Worm (Caenorhabditis elegans): ENCODE results near the gene sup-35.

sup-35 gene

DNA sequence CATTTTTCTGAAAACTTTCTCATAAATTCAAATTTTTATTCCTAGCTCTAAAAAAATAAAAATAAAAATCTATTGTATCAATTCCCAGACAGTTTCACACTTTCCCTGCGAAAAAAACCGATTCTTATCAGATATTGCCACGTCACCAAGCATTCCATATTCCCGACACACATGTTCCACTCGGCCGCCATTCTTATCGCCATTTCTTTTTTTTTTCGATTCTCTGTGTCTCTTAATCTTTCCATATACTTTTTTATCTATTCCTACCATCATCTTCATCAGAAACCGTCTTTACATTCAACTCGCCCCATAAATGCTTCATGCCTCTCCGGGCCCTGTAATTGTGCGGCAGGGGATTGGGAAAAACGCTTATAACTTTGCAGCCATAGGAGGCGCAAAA, 31.6 kb downstream of the sup-35 start:
- TF ChIP-seq crh-2 (tag; optimal IDR thresholded peaks at IDR 0.05) (peak; percentile 94), fos-1 (tag; optimal IDR thresholded peaks at IDR 0.05) (peak; percentile 82), Y55F3AM.14 (GFP tag; optimal IDR thresholded peaks at IDR 0.05) (no peak), F13H6.1 (tag; optimal IDR thresholded peaks at IDR 0.05) (peak; percentile 2), blmp-1 (tag; optimal IDR thresholded peaks at IDR 0.05; ENCODE audit: insufficient read depth) (peak; percentile 27), ZK546.5 (tag; optimal IDR thresholded peaks at IDR 0.05) (no peak)

- TF ChIP-seq mbf-1 (tag; optimal IDR thresholded peaks at IDR 0.05) (no peak), fos-1 (tag; optimal IDR thresholded peaks at IDR 0.05) (peak; percentile 31)
Measured at ce11 chrIII:11083993-11084392, 35.0 kb downstream of the sup-35 start.

DNA sequence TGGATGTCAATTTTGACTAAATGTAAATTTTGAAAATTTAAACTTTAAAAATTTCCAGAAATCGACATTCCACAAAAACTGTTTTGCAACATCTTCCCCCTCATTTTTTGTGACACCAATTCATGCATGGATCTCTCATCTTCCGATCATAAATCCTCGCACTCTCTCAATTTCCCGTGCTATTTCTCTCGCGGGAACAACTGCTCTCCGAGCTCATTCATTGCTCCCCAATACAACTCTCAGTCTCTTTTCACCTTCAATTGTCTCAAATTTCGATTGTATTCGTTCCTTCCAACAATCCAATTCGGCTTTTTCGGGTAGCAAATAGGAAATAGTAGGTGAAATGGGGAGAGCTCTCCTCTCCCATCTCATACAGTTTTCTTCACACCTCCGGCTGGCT, 36.4 kb downstream of the sup-35 start:
- no peak for TF ChIP-seq gmeb-1 (tag; optimal IDR thresholded peaks at IDR 0.05)
- TF ChIP-seq F13H6.1 (tag; optimal IDR thresholded peaks at IDR 0.05): no peak
- TF ChIP-seq zag-1 (tag; optimal IDR thresholded peaks at IDR 0.05): no peak
- no peak for TF ChIP-seq ZK546.5 (tag; optimal IDR thresholded peaks at IDR 0.05)
- no peak for TF ChIP-seq ceh-16 (tag; optimal IDR thresholded peaks at IDR 0.05)
- TF ChIP-seq R02D3.7 (tag; optimal IDR thresholded peaks at IDR 0.05): no peak
- TF ChIP-seq lsy-2 (tag; optimal IDR thresholded peaks at IDR 0.05): no peak
- TF ChIP-seq nhr-6 (tag; optimal IDR thresholded peaks at IDR 0.05): no peak
- no peak for TF ChIP-seq ztf-1 (GFP tag; conservative IDR thresholded peaks at IDR 0.05)
- TF ChIP-seq ceh-82 (tag; optimal IDR thresholded peaks at IDR 0.05): no peak

DNA sequence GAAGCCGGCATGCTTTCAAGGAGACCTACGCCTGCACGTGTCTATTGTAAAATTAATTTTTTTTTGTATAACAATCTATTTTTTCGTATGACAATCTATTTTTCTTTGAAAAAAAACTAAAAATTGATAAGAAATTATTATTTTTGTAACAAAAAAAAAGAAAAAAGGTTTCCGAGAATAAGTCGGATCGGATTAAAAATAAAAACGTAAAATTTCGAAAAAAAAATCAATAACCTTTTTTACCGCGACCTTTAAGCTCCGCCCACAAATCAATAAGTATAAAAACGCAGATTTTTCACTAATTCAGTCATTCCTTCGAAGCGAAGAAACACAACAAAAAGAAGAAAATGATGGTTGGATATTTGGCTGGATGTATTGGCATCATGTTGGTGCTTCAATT, 39.6 kb downstream of the sup-35 start, which contains the start of gene W09D6.4:
W09D6.4 (plus strand) TSS at position 301 of the 400 bp plus-strand sequence.
- TF ChIP-seq elt-1 (tag; optimal IDR thresholded peaks at IDR 0.05): no peak
- no peak for TF ChIP-seq ceh-16 (tag; optimal IDR thresholded peaks at IDR 0.05)

DNA sequence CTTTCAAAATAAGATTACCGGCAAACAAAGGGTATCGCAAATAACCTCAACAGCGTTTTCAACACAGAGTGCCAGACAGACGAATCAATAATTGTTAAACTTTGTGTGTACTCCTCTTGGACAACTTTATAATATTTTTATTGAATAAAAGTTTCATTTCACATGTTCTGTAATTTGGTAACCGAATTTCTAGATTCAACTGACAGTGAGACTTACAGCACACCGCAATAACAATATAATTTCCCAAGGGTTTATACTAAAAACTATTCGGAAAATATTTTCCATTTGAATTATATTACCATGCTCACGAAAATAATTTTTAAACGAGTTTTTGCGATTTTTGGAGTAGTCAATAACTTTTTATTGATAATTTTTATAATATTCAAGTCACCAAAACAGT, 41.6 kb downstream of the sup-35 start, which contains the start of gene str-246:
str-246 (plus strand) TSS at position 301 of the 400 bp plus-strand sequence.
- TF ChIP-seq sma-3 (GFP tag; optimal IDR thresholded peaks at IDR 0.05) (no peak), ztf-4 (tag; optimal IDR thresholded peaks at IDR 0.05) (no peak), F13H6.1 (tag; optimal IDR thresholded peaks at IDR 0.05) (no peak), elt-1 (tag; optimal IDR thresholded peaks at IDR 0.05) (no peak), mdl-1 (tag; optimal IDR thresholded peaks at IDR 0.05) (no peak), C34F6.9 (tag; optimal IDR thresholded peaks at IDR 0.05) (no peak), nhr-6 (tag; optimal IDR thresholded peaks at IDR 0.05) (no peak), ztf-11 (tag; optimal IDR thresholded peaks at IDR 0.05) (no peak), blmp-1 (tag; optimal IDR thresholded peaks at IDR 0.05; ENCODE audit: insufficient read depth) (no peak), lin-39 (tag; optimal IDR thresholded peaks at IDR 0.05) (no peak), peb-1 (tag; optimal IDR thresholded peaks at IDR 0.05) (no peak), sem-4 (tag; optimal IDR thresholded peaks at IDR 0.05) (no peak), dmd-4 (tag; optimal IDR thresholded peaks at IDR 0.05) (no peak), nhr-21 (tag; optimal IDR thresholded peaks at IDR 0.05) (no peak), crh-2 (tag; optimal IDR thresholded peaks at IDR 0.05) (no peak), nhr-10 (tag; optimal IDR thresholded peaks at IDR 0.05) (no peak), fos-1 (tag; optimal IDR thresholded peaks at IDR 0.05) (no peak)

- TF ChIP-seq nhr-12 (tag; optimal IDR thresholded peaks at IDR 0.05): no peak
- no peak for TF ChIP-seq ZK546.5 (tag; optimal IDR thresholded peaks at IDR 0.05)
- no peak for TF ChIP-seq nhr-23 (tag; optimal IDR thresholded peaks at IDR 0.05)
- TF ChIP-seq zag-1 (tag; optimal IDR thresholded peaks at IDR 0.05): no peak
- TF ChIP-seq mdl-1 (tag; optimal IDR thresholded peaks at IDR 0.05): no peak
- TF ChIP-seq elt-3 (tag; optimal IDR thresholded peaks at IDR 0.05): no peak
- no peak for TF ChIP-seq ceh-82 (tag; optimal IDR thresholded peaks at IDR 0.05)
- TF ChIP-seq nhr-25 (tag; optimal IDR thresholded peaks at IDR 0.05): no peak
- TF ChIP-seq mbf-1 (tag; optimal IDR thresholded peaks at IDR 0.05): no peak
- TF ChIP-seq nhr-237 (tag; optimal IDR thresholded peaks at IDR 0.05): no peak
- no peak for TF ChIP-seq nhr-129 (tag; optimal IDR thresholded peaks at IDR 0.05)
- TF ChIP-seq lsy-2 (tag; optimal IDR thresholded peaks at IDR 0.05): no peak
- TF ChIP-seq ama-1 (optimal IDR thresholded peaks at IDR 0.05): no peak
- TF ChIP-seq alr-1 (tag; optimal IDR thresholded peaks at IDR 0.05): no peak
- TF ChIP-seq C34F6.9 (tag; optimal IDR thresholded peaks at IDR 0.05): no peak
- no peak for TF ChIP-seq aly-2 (tag; optimal IDR thresholded peaks at IDR 0.05)
- no peak for TF ChIP-seq snpc-4 (tag; optimal IDR thresholded peaks at IDR 0.05)
Measured at ce11 chrIII:11076743-11077142, 42.3 kb downstream of the sup-35 start.
